Worm (Caenorhabditis elegans) whole organism, late embryonic: ENCODE measurements around the gene tbc-14.

Experiments used
- C08G9.2 ChIP-seq: sonication (generic microtip); optimal IDR thresholded peaks from 2 replicates; lab custom pipeline; 2016; ENCODE audit warnings: mild to moderate bottlenecking, missing genetic modification characterization, moderate library complexity, missing compliant biosample characterization
- K09A11.1 ChIP-seq: sonication (generic microtip); optimal IDR thresholded peaks from 2 replicates; lab custom pipeline; 2017; ENCODE audit warnings: antibody characterized with exemption, mild to moderate bottlenecking, missing genetic modification characterization, missing compliant biosample characterization; ENCODE audit not compliant: insufficient read depth
- T23F11.4 ChIP-seq: fragments of 200-800 bp; sonication (Bioruptor generic); optimal IDR thresholded peaks from 2 replicates; lab custom pipeline; 2018; ENCODE audit warnings: mild to moderate bottlenecking, missing genetic modification characterization, missing compliant biosample characterization
- ceh-18 ChIP-seq: sonication (generic microtip); optimal IDR thresholded peaks from 2 replicates; lab custom pipeline; 2016; ENCODE audit warnings: missing genetic modification characterization, missing compliant biosample characterization
- ceh-19 ChIP-seq: fragments of 200-800 bp; sonication (Bioruptor generic); optimal IDR thresholded peaks from 2 replicates; lab custom pipeline; 2018; ENCODE audit warnings: mild to moderate bottlenecking, missing genetic modification characterization, missing compliant biosample characterization
- ceh-22 ChIP-seq: sonication (generic microtip); optimal IDR thresholded peaks from 2 replicates; lab custom pipeline; 2017; ENCODE audit warnings: missing biosample characterization, missing genetic modification characterization
- ceh-48 ChIP-seq: sonication (generic microtip); optimal IDR thresholded peaks from 2 replicates; lab custom pipeline; 2016; ENCODE audit warnings: missing genetic modification characterization, inconsistent platforms, missing compliant biosample characterization
- ceh-6 ChIP-seq: fragments of 200-800 bp; sonication (Bioruptor generic); optimal IDR thresholded peaks from 2 replicates; lab custom pipeline; 2018; ENCODE audit warnings: mild to moderate bottlenecking, missing genetic modification characterization, missing compliant biosample characterization
- ceh-9 ChIP-seq: sonication (generic microtip); optimal IDR thresholded peaks from 2 replicates; lab custom pipeline; 2016; ENCODE audit warnings: mild to moderate bottlenecking, missing genetic modification characterization, inconsistent platforms, missing compliant biosample characterization
- dmd-4 ChIP-seq: sonication (generic microtip); optimal IDR thresholded peaks from 2 replicates; lab custom pipeline; 2016; ENCODE audit warnings: borderline replicate concordance, missing genetic modification characterization, missing compliant biosample characterization
- elt-2 ChIP-seq: sonication (generic microtip); optimal IDR thresholded peaks from 2 replicates; lab custom pipeline; 2016; ENCODE audit warnings: missing genetic modification reagents, missing genetic modification characterization, missing compliant biosample characterization
- ets-4 ChIP-seq: sonication (generic microtip); optimal IDR thresholded peaks from 2 replicates; lab custom pipeline; 2016; ENCODE audit warnings: missing genetic modification characterization, missing compliant biosample characterization
- fkh-10 ChIP-seq: fragments of 150-350 bp; optimal IDR thresholded peaks from 2 replicates; lab custom pipeline; 2014; ENCODE audit warnings: missing biosample characterization, missing genetic modification reagents, missing genetic modification characterization
- fkh-6 ChIP-seq: sonication (generic microtip); optimal IDR thresholded peaks from 2 replicates; lab custom pipeline; 2016; ENCODE audit warnings: missing genetic modification characterization, missing compliant biosample characterization
- hlh-13 ChIP-seq: fragments of 200-800 bp; sonication (Bioruptor generic); optimal IDR thresholded peaks from 2 replicates; lab custom pipeline; 2018; ENCODE audit warnings: mild to moderate bottlenecking, missing genetic modification characterization, missing compliant biosample characterization
- hlh-6 ChIP-seq: sonication (generic microtip); optimal IDR thresholded peaks from 2 replicates; lab custom pipeline; 2016; ENCODE audit warnings: missing genotype, missing genetic modification characterization, missing compliant biosample characterization
- hlh-8 ChIP-seq: sonication (generic microtip); optimal IDR thresholded peaks from 2 replicates; lab custom pipeline; 2016; ENCODE audit warnings: missing genotype, missing genetic modification characterization, missing compliant biosample characterization
- mec-3 ChIP-seq: sonication (generic microtip); optimal IDR thresholded peaks from 2 replicates; lab custom pipeline; 2016; ENCODE audit warnings: borderline replicate concordance, missing genetic modification characterization, missing compliant biosample characterization
- nfya-1 ChIP-seq: sonication (generic microtip); optimal IDR thresholded peaks from 2 replicates; lab custom pipeline; 2017; ENCODE audit warnings: missing genetic modification characterization, mild to moderate bottlenecking, missing compliant biosample characterization, antibody characterized with exemption, moderate library complexity
- pat-9 ChIP-seq: fragments of 200-800 bp; sonication (Bioruptor generic); optimal IDR thresholded peaks from 2 replicates; lab custom pipeline; 2018; ENCODE audit warnings: mild to moderate bottlenecking, missing genetic modification characterization, moderate library complexity, missing compliant biosample characterization
- pax-1 ChIP-seq: fragments of 150-350 bp; optimal IDR thresholded peaks from 2 replicates; lab custom pipeline; 2014; ENCODE audit warnings: missing biosample characterization, missing genetic modification characterization
- pha-4 ChIP-seq: fragments of 150-350 bp; optimal IDR thresholded peaks from 2 replicates; lab custom pipeline; 2018; ENCODE audit warnings: missing biosample characterization, missing genetic modification reagents, missing genetic modification characterization
- pqm-1 ChIP-seq: sonication (generic microtip); optimal IDR thresholded peaks from 2 replicates; lab custom pipeline; 2016; ENCODE audit warnings: missing genetic modification characterization, missing compliant biosample characterization
- rnt-1 ChIP-seq: sonication (generic microtip); optimal IDR thresholded peaks from 2 replicates; lab custom pipeline; 2016; ENCODE audit warnings: missing genetic modification characterization, missing compliant biosample characterization
- sdc-2 ChIP-seq: sonication (generic microtip); optimal IDR thresholded peaks from 2 replicates; lab custom pipeline; 2016; ENCODE audit warnings: missing genotype, missing genetic modification characterization, missing compliant biosample characterization
- sox-2 ChIP-seq: fragments of 200-800 bp; sonication (Bioruptor generic); IDR thresholded peaks from 2 replicates; pipeline ENCODE4 v1.3.6; 2022; ENCODE audit warnings: missing genetic modification reagents, missing genetic modification characterization, missing compliant biosample characterization
- sox-4 ChIP-seq: sonication (generic microtip); optimal IDR thresholded peaks from 2 replicates; lab custom pipeline; 2017; ENCODE audit warnings: mild to moderate bottlenecking, missing genetic modification characterization, inconsistent platforms, missing compliant biosample characterization
- syd-9 ChIP-seq: sonication (generic microtip); optimal IDR thresholded peaks from 2 replicates; lab custom pipeline; 2016; ENCODE audit warnings: mild to moderate bottlenecking, missing genetic modification characterization, moderate library complexity, missing compliant biosample characterization
- tbx-7 ChIP-seq: sonication (generic microtip); optimal IDR thresholded peaks from 2 replicates; lab custom pipeline; 2016; ENCODE audit warnings: missing genotype, missing genetic modification characterization, missing compliant biosample characterization
- ttx-3 ChIP-seq: sonication (generic microtip); optimal IDR thresholded peaks from 2 replicates; lab custom pipeline; 2016; ENCODE audit warnings: missing genetic modification reagents, missing genetic modification characterization, missing compliant biosample characterization
- unc-3 ChIP-seq, 2 experiments: fragments of 200-800 bp in 1 of 2; sonication (Bioruptor generic) in 1 of 2; sonication (generic microtip) in 1 of 2; conservative IDR thresholded peaks in 1 of 2; optimal IDR thresholded peaks in 1 of 2; 2 replicates each; pipeline versions ENCODE4 v1.3.6 to Lab custom; 2016 to 2022; ENCODE audit warnings: missing compliant biosample characterization in 2 of 2, missing genetic modification characterization in 2 of 2, missing genetic modification reagents in 1 of 2
- unc-42 ChIP-seq: sonication (generic microtip); optimal IDR thresholded peaks from 2 replicates; lab custom pipeline; 2016; ENCODE audit warnings: missing genotype, missing genetic modification characterization, missing compliant biosample characterization
- zip-5 ChIP-seq: sonication (generic microtip); optimal IDR thresholded peaks from 2 replicates; lab custom pipeline; 2016; ENCODE audit warnings: missing genetic modification characterization, missing compliant biosample characterization

The tbc-14 gene

DNA sequence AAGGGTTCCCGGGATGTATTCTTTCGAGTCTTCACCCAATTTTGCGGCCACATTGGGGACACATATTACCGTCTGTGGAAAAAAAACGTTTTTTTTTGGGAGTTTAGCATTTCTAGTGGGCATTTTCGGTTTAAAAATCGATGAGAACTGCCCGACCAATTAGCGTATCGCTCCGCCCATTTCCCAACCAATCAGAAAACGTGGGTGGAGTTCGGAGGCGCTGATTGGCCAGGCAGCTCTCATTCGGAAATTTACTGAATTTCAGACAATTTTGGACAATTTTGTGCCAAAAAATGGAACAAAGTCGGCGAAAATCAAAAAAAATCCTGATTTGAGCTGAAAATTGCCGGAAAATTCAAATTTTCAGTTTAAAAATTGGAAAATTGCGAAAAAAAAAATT lies 796 bp downstream of the tbc-14 start:
- peak; percentile 99 for TF ChIP-seq nfya-1 (tag; lab: Kevin White, UChicago)
- TF ChIP-seq C08G9.2, result no peak

DNA sequence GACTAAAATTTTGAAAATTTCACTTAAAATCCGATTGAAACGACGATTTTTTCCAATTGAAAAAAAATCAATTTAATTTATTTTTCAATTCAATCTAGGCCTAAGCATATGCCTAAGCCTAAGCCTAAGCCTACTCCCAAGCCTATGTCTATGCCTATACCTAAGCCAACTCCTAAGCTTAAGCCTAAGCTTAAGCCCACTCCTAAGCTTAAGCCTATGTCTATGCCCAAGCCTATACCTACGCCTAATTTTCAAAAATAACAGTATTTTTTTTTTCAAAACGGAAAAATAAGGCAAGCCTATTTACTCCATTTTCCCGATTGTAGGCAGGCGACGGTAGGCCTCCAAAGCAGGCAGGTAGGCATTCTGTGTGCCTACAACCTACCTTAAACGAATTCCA lies 3.1 kb downstream of the tbc-14 start:
- TF ChIP-seq rnt-1 (tag; lab: Kevin White, UChicago), result no peak
- no peak for TF ChIP-seq unc-42
- TF ChIP-seq elt-2 (tag; lab: Kevin White, UChicago), result no peak
- no peak for TF ChIP-seq C08G9.2
- TF ChIP-seq pax-1 (tag; lab: Kevin White, UChicago), result no peak
- TF ChIP-seq tbx-7, result no peak
- no peak for TF ChIP-seq zip-5 (tag; lab: Kevin White, UChicago)
- TF ChIP-seq fkh-10 (GFP tag; lab: Kevin White, UChicago), result no peak
- no peak for TF ChIP-seq sdc-2 (tag; lab: Kevin White, UChicago)
- TF ChIP-seq hlh-13 (GFP tag; lab: Kevin White, UChicago), result no peak
- no peak for TF ChIP-seq pqm-1
- no peak for TF ChIP-seq sox-4
- TF ChIP-seq pat-9, result no peak
- no peak for TF ChIP-seq ceh-22 (tag; lab: Kevin White, UChicago)
- no peak for TF ChIP-seq nfya-1 (tag; lab: Kevin White, UChicago)

DNA sequence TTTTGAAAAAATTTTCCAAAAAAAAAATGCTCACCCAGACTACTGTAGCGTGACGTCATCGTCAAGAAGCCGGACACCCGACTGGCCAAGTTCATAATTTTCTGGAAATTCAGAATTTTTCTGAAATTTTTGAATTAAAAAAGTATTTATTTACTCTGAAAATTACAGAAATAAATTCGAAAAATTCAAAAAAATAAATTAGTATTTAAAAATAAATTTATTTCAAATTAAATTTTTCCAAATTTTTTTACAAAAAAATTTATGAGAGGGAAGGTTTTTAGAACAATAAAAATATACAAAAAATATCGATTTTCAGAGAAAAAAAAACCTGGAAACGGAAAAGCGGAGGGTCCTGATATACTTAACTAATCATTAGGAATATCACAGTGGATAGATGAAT lies 10.7 kb downstream of the tbc-14 start, which contains the start of gene Y48E1C.4:
Gene Y48E1C.4, minus strand, starts transcription at position 101 of the 400 bp plus-strand sequence.
- TF ChIP-seq fkh-6 (tag; lab: Kevin White, UChicago), result no peak
- TF ChIP-seq unc-3 (GFP tag; conservative IDR thresholded peaks at IDR 0.05; lab: Robert Waterston, UW), result no peak
- no peak for TF ChIP-seq unc-3 (tag; optimal IDR thresholded peaks at IDR 0.05; lab: Kevin White, UChicago)
- no peak for TF ChIP-seq pat-9
- no peak for TF ChIP-seq syd-9 (tag; lab: Kevin White, UChicago)
- TF ChIP-seq dmd-4, result no peak
- TF ChIP-seq sox-2 (GFP tag; lab: Robert Waterston, UW), result no peak
- TF ChIP-seq pha-4 (tag; lab: Kevin White, UChicago), result no peak
- no peak for TF ChIP-seq K09A11.1

DNA sequence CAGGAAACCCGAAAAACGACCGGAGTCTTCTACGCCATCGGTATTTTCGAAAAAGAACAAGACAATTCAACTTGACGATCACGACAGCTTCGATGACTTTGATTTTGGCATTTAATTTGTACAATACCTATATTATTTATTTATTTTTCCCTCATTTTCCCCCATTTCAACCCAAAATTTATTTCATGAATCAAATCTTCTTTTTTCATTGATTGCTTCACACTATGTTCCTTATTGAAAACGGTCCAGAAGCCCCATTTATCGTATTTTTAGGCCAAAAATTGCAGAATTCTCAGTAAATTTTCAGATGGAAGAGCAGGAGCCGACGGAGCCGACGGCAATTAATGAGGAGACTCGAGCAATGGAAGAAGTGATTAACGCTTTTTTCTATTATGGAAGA lies 23.2 kb downstream of the tbc-14 start, which contains the start of gene Y48E1C.2:
Gene Y48E1C.2, plus strand, starts transcription at position 301 of the 400 bp plus-strand sequence.
- TF ChIP-seq syd-9 (tag; lab: Kevin White, UChicago) (no peak), zip-5 (tag; lab: Kevin White, UChicago) (no peak), ceh-18 (tag; lab: Kevin White, UChicago) (no peak), ceh-6 (GFP tag; lab: Kevin White, UChicago) (no peak), fkh-10 (GFP tag; lab: Kevin White, UChicago) (no peak), ceh-48 (tag; lab: Kevin White, UChicago) (no peak), ceh-9 (tag; lab: Kevin White, UChicago) (no peak), hlh-8 (tag; lab: Kevin White, UChicago) (no peak), hlh-6 (tag; lab: Kevin White, UChicago) (no peak), ttx-3 (tag; lab: Kevin White, UChicago) (no peak), rnt-1 (tag; lab: Kevin White, UChicago) (no peak), hlh-13 (GFP tag; lab: Kevin White, UChicago) (no peak), ceh-19 (GFP tag; lab: Kevin White, UChicago) (no peak)

DNA sequence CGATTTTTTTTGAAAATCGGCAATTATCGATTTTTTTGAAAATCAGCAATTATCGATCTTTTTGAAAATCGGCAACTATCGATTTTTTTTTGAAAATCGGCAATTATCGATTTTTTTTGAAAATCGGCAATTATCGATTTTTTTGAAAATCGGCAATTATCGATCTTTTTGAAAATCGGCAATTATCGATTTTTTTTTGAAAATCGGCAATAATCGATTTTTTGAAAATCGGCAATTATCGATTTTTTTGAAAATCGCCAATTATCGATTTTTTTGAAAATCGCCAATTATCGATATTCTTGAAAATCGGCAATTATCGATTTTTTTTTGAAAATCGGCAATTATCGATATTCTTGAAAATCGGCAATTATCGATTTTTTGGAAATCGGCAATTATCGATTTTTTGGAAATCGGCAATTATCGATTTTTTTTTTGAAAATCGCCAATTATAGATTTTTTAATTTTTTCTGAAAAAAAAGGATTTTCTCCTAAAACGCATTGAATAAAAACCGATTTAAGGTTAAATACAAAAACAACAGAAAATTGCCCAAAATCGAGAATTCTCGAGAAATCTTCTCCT lies 29.9 kb downstream of the tbc-14 start:
- TF ChIP-seq ceh-48 (tag; lab: Kevin White, UChicago) (peak; percentile 90), mec-3 (tag; lab: Kevin White, UChicago) (no peak), ets-4 (tag; lab: Kevin White, UChicago) (no peak), T23F11.4 (no peak)
